Fruit fly (Drosophila melanogaster) whole organism, embryonic: Measurements from ENCODE around the gene CG17199.
A peak's percentile ranks its signal among the peaks of the same experiment; 100 is the strongest.

Source experiments
- Blimp-1 ChIP-seq: fragments of 200-800 bp; sonication (Bioruptor generic); optimal IDR thresholded peaks from 3 replicates; lab custom pipeline; 2018; ENCODE audit warnings: missing biosample characterization, missing genetic modification characterization, mild to moderate bottlenecking, moderate library complexity, missing genetic modification reagents
- CG10543 ChIP-seq: fragments of 200-800 bp; sonication (Bioruptor generic); optimal IDR thresholded peaks from 3 replicates; lab custom pipeline; 2017; ENCODE audit warnings: missing biosample characterization, mild to moderate bottlenecking, missing genetic modification characterization, moderate library complexity
- CG11085 ChIP-seq: fragments of 200-800 bp; sonication (Bioruptor generic); IDR thresholded peaks from 2 replicates; pipeline ENCODE4 v1.3.6; 2022; ENCODE audit warnings: missing biosample characterization, missing genetic modification characterization
- CG11247 ChIP-seq: fragments of 200-800 bp; sonication (Bioruptor generic); IDR thresholded peaks from 2 replicates; pipeline ENCODE4 v1.3.6; 2022; ENCODE audit warnings: missing biosample characterization, missing genetic modification characterization
- CG11456 ChIP-seq: fragments of 200-800 bp; sonication (Bioruptor generic); IDR thresholded peaks from 3 replicates; pipeline ENCODE4 v1.3.6; 2022; ENCODE audit warnings: missing biosample characterization, missing genetic modification characterization
- CG12071 ChIP-seq: fragments of 200-800 bp; sonication (Bioruptor generic); optimal IDR thresholded peaks from 3 replicates; lab custom pipeline; 2018; ENCODE audit warnings: missing biosample characterization, mild to moderate bottlenecking, missing genetic modification characterization
- CG12391 ChIP-seq: fragments of 200-800 bp; sonication (Bioruptor generic); optimal IDR thresholded peaks from 3 replicates; lab custom pipeline; 2018; ENCODE audit warnings: missing biosample characterization, mild to moderate bottlenecking, missing genetic modification characterization, moderate library complexity
- CG13894 ChIP-seq: fragments of 200-800 bp; sonication (Bioruptor generic); optimal IDR thresholded peaks from 3 replicates; lab custom pipeline; 2018; ENCODE audit warnings: missing biosample characterization, mild to moderate bottlenecking, missing genetic modification characterization, moderate library complexity
- CG15696 ChIP-seq: fragments of 200-800 bp; sonication (Bioruptor generic); optimal IDR thresholded peaks from 2 replicates; lab custom pipeline; 2019; ENCODE audit warnings: missing biosample characterization, mild to moderate bottlenecking, missing genetic modification characterization, moderate library complexity
- CG17359 ChIP-seq: fragments of 200-800 bp; sonication (Bioruptor generic); optimal IDR thresholded peaks from 3 replicates; lab custom pipeline; 2018; ENCODE audit warnings: missing biosample characterization, mild to moderate bottlenecking, missing genetic modification characterization, moderate library complexity
- CG17568 ChIP-seq: fragments of 200-800 bp; sonication (Bioruptor generic); optimal IDR thresholded peaks from 2 replicates; lab custom pipeline; 2018; ENCODE audit warnings: missing biosample characterization, mild to moderate bottlenecking, missing genetic modification characterization, moderate library complexity
- CG1832 ChIP-seq: fragments of 200-800 bp; sonication (Bioruptor generic); optimal IDR thresholded peaks from 2 replicates; lab custom pipeline; 2017; ENCODE audit warnings: missing biosample characterization, mild to moderate bottlenecking, missing genetic modification characterization, inconsistent platforms
- CG2202 ChIP-seq: fragments of 200-800 bp; sonication (Bioruptor generic); optimal IDR thresholded peaks from 2 replicates; lab custom pipeline; 2018; ENCODE audit warnings: missing biosample characterization, mild to moderate bottlenecking, missing genetic modification characterization
- CG30020 ChIP-seq: fragments of 200-800 bp; optimal IDR thresholded peaks from 2 replicates; lab custom pipeline; 2019; ENCODE audit warnings: missing biosample characterization, mild to moderate bottlenecking, missing genetic modification characterization, moderate library complexity
- CG3163 ChIP-seq: fragments of 200-800 bp; sonication (Bioruptor generic); optimal IDR thresholded peaks from 3 replicates; lab custom pipeline; 2016; ENCODE audit warnings: missing biosample characterization, missing genetic modification characterization
- CG3995 ChIP-seq: fragments of 200-800 bp; sonication (Bioruptor generic); optimal IDR thresholded peaks from 3 replicates; lab custom pipeline; 2016; ENCODE audit warnings: missing biosample characterization, missing genetic modification characterization
- CG6689 ChIP-seq: fragments of 200-800 bp; sonication (Bioruptor generic); IDR thresholded peaks from 2 replicates; pipeline ENCODE4 v1.3.6; 2022; ENCODE audit warnings: missing biosample characterization, missing genetic modification characterization
- CG8281 ChIP-seq: fragments of 200-800 bp; sonication (Bioruptor generic); optimal IDR thresholded peaks from 2 replicates; lab custom pipeline; 2018; ENCODE audit warnings: missing biosample characterization, mild to moderate bottlenecking, missing genetic modification characterization, moderate library complexity
- CG8765 ChIP-seq: fragments of 200-800 bp; sonication (Bioruptor generic); IDR thresholded peaks from 2 replicates; pipeline ENCODE4 v1.3.6; 2022; ENCODE audit warnings: missing biosample characterization, missing genetic modification characterization
- CG9932 ChIP-seq: fragments of 200-800 bp; sonication (Bioruptor generic); IDR thresholded peaks from 2 replicates; pipeline ENCODE4 v1.3.6; 2022; ENCODE audit warnings: missing biosample characterization, missing genetic modification characterization
- Chrac-16 ChIP-seq: fragments of 200-800 bp; sonication (Bioruptor generic); optimal IDR thresholded peaks from 3 replicates; lab custom pipeline; 2016; ENCODE audit warnings: missing biosample characterization, missing genetic modification characterization
- Dad ChIP-seq: fragments of 200-800 bp; sonication (Bioruptor generic); optimal IDR thresholded peaks from 3 replicates; lab custom pipeline; 2016; ENCODE audit warnings: missing biosample characterization, missing genetic modification characterization
- Dip2 ChIP-seq: fragments of 200-800 bp; sonication (Bioruptor generic); IDR thresholded peaks from 2 replicates; pipeline ENCODE4 v1.3.6; 2022; ENCODE audit warnings: missing biosample characterization, missing genetic modification characterization
- Fer1 ChIP-seq: fragments of 200-800 bp; sonication (Bioruptor generic); optimal IDR thresholded peaks from 2 replicates; lab custom pipeline; 2017; ENCODE audit warnings: missing biosample characterization, mild to moderate bottlenecking, missing genetic modification characterization
- HmgD ChIP-seq: fragments of 200-800 bp; sonication (Bioruptor generic); optimal IDR thresholded peaks from 3 replicates; lab custom pipeline; 2016; ENCODE audit warnings: missing biosample characterization, missing genetic modification characterization
- HmgZ ChIP-seq: fragments of 200-800 bp; sonication (Bioruptor generic); optimal IDR thresholded peaks from 2 replicates; lab custom pipeline; 2018; ENCODE audit warnings: missing biosample characterization, mild to moderate bottlenecking, missing genetic modification characterization
- Neu2 ChIP-seq: fragments of 200-800 bp; sonication (Bioruptor generic); optimal IDR thresholded peaks from 3 replicates; lab custom pipeline; 2016; ENCODE audit warnings: missing biosample characterization, missing genetic modification characterization, borderline replicate concordance
- Oli ChIP-seq: fragments of 200-800 bp; sonication (Bioruptor generic); optimal IDR thresholded peaks from 2 replicates; lab custom pipeline; 2018; ENCODE audit warnings: missing biosample characterization, mild to moderate bottlenecking, missing genetic modification characterization, moderate library complexity
- Opbp ChIP-seq: fragments of 200-800 bp; sonication (Bioruptor generic); IDR thresholded peaks from 3 replicates; pipeline ENCODE4 v1.3.6; 2022; ENCODE audit warnings: missing biosample characterization, missing genetic modification characterization; ENCODE audit not compliant: partially characterized antibody
- Ravus ChIP-seq: fragments of 200-800 bp; sonication (Bioruptor generic); IDR thresholded peaks from 2 replicates; pipeline ENCODE4 v1.3.6; 2022; ENCODE audit warnings: missing biosample characterization, missing genetic modification characterization
- Sry-δ ChIP-seq: fragments of 200-800 bp; sonication (Bioruptor generic); optimal IDR thresholded peaks from 2 replicates; lab custom pipeline; 2016; ENCODE audit warnings: missing biosample characterization, missing genetic modification characterization
- az2 ChIP-seq: fragments of 200-800 bp; sonication (Bioruptor generic); optimal IDR thresholded peaks from 3 replicates; lab custom pipeline; 2016; ENCODE audit warnings: missing biosample characterization, missing genetic modification characterization
- bab2 ChIP-seq: fragments of 200-800 bp; sonication (Bioruptor generic); optimal IDR thresholded peaks from 2 replicates; lab custom pipeline; 2016; ENCODE audit warnings: missing biosample characterization, missing genetic modification characterization
- bigmax ChIP-seq: fragments of 200-800 bp; sonication (Bioruptor generic); optimal IDR thresholded peaks from 2 replicates; lab custom pipeline; 2018; ENCODE audit warnings: missing biosample characterization, mild to moderate bottlenecking, missing genetic modification characterization
- disco-r ChIP-seq: fragments of 200-800 bp; sonication (Bioruptor generic); optimal IDR thresholded peaks from 2 replicates; lab custom pipeline; 2016; ENCODE audit warnings: missing biosample characterization, missing genetic modification characterization
- dm ChIP-seq: fragments of 200-800 bp; sonication (Bioruptor generic); optimal IDR thresholded peaks from 3 replicates; lab custom pipeline; 2016; ENCODE audit warnings: missing biosample characterization, missing genetic modification characterization
- gt ChIP-seq: fragments of 200-800 bp; sonication (Bioruptor generic); IDR thresholded peaks from 2 replicates; pipeline ENCODE4 v1.3.6; 2022; ENCODE audit warnings: missing biosample characterization, missing genetic modification characterization
- hth ChIP-seq: fragments of >200 bp; optimal IDR thresholded peaks from 2 replicates; lab custom pipeline; 2017; ENCODE audit warnings: inconsistent platforms
- inv ChIP-seq: fragments of 200-800 bp; sonication (Bioruptor generic); IDR thresholded peaks from 2 replicates; pipeline ENCODE4 v1.3.6; 2022; ENCODE audit warnings: missing biosample characterization, missing genetic modification characterization; ENCODE audit not compliant: partially characterized antibody
- jigr1 ChIP-seq: fragments of 200-800 bp; sonication (Bioruptor generic); IDR thresholded peaks from 3 replicates; pipeline ENCODE4 v1.3.6; 2022; ENCODE audit warnings: missing biosample characterization, missing genetic modification characterization
- jing ChIP-seq: fragments of 200-800 bp; sonication (Bioruptor generic); optimal IDR thresholded peaks from 2 replicates; lab custom pipeline; 2018; ENCODE audit warnings: missing biosample characterization, mild to moderate bottlenecking, missing genetic modification characterization
- klu ChIP-seq: fragments of 200-800 bp; sonication (Bioruptor generic); IDR thresholded peaks from 2 replicates; pipeline ENCODE4 v1.3.6; 2022; ENCODE audit warnings: missing biosample characterization, missing genetic modification characterization
- lmd ChIP-seq: fragments of 200-800 bp; sonication (Bioruptor generic); IDR thresholded peaks from 2 replicates; pipeline ENCODE4 v1.3.6; 2022; ENCODE audit warnings: missing biosample characterization, missing genetic modification characterization
- psq ChIP-seq: fragments of 200-800 bp; sonication (Bioruptor generic); optimal IDR thresholded peaks from 2 replicates; lab custom pipeline; 2017; ENCODE audit warnings: missing biosample characterization, missing genetic modification characterization
- ssp ChIP-seq: fragments of 200-800 bp; sonication (Bioruptor generic); IDR thresholded peaks from 2 replicates; pipeline ENCODE4 v1.3.6; 2022; ENCODE audit warnings: missing biosample characterization, missing genetic modification characterization
- sug ChIP-seq: fragments of 200-800 bp; optimal IDR thresholded peaks from 2 replicates; lab custom pipeline; 2019; ENCODE audit warnings: missing biosample characterization, mild to moderate bottlenecking, missing genetic modification characterization, moderate library complexity
- tgo ChIP-seq: fragments of 200-800 bp; sonication (Bioruptor generic); IDR thresholded peaks from 3 replicates; pipeline ENCODE4 v1.3.6; 2022; ENCODE audit warnings: missing biosample characterization, missing genetic modification characterization
- unc-4 ChIP-seq: fragments of 200-800 bp; sonication (Bioruptor generic); IDR thresholded peaks from 2 replicates; pipeline ENCODE4 v1.3.6; 2022; ENCODE audit warnings: missing biosample characterization, missing genetic modification characterization; ENCODE audit not compliant: partially characterized antibody
- vfl ChIP-seq: fragments of 200-800 bp; sonication (Bioruptor generic); optimal IDR thresholded peaks from 2 replicates; lab custom pipeline; 2016; ENCODE audit warnings: missing biosample characterization, missing genetic modification characterization
- vvl ChIP-seq: fragments of 200-800 bp; sonication (Bioruptor generic); IDR thresholded peaks from 2 replicates; pipeline ENCODE4 v1.3.6; 2022; ENCODE audit warnings: missing biosample characterization, missing genetic modification characterization
- zen2 ChIP-seq: fragments of 200-800 bp; sonication (Bioruptor generic); IDR thresholded peaks from 3 replicates; pipeline ENCODE4 v1.3.6; 2022; ENCODE audit warnings: missing biosample characterization, missing genetic modification characterization; ENCODE audit not compliant: partially characterized antibody

CG17199 gene

DNA sequence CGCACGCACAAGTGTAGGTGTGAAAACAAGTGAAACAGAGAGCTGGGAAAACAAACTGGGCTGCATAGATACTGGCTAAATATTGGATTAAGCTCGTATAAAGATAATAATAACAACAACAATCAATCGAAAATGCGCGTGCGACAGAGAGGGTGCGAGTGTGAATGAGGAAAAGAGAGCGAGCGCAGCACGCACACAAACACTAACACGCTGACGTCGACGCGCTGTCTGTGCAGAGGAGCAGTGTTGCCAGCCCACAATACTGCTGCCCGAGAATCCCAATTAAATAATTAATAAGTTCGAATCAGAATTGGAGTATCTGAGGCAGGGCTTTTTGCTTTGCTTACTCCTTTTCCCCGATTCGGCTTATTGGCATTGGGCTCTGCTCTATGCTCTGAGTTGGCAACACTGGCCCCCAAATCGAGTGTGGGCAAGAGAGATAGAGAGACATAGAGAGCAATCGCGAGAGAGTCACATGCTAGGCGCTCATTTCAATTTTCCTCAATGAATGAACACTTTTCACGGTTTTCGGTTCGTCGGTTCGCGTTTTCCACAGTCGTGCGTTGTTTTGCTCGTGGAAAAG, 43.5 kb upstream of the CG17199 start (continued):
- no peak for TF ChIP-seq CG30020 (tag; lab: Kevin White, UChicago)
- peak; percentile 42 for TF ChIP-seq psq (GFP tag; lab: Kevin White, UChicago)
- peak; percentile 62; the same call in 2 of the 3 replicates for TF ChIP-seq jigr1 (GFP tag; lab: Robert Waterston, UW)
- peak; percentile 76 for TF ChIP-seq CG12391 (tag; lab: Kevin White, UChicago)
- no peak for TF ChIP-seq inv (GFP tag; lab: Robert Waterston, UW)
- peak; percentile 54 for TF ChIP-seq CG3995 (GFP tag; lab: Kevin White, UChicago)
- no peak for TF ChIP-seq zen2
- peak; percentile 83 for TF ChIP-seq CG12071 (GFP tag; lab: Kevin White, UChicago)
- TF ChIP-seq Ravus (GFP tag; lab: Robert Waterston, UW): peak; percentile 75
- peak; percentile 89 for TF ChIP-seq lmd (GFP tag; lab: Robert Waterston, UW)
- peak; percentile 96 for TF ChIP-seq vvl (GFP tag; lab: Robert Waterston, UW)
- TF ChIP-seq klu: peak; percentile 62
- peak; percentile 73 for TF ChIP-seq HmgZ (tag; lab: Kevin White, UChicago)
- TF ChIP-seq CG13894 (tag; lab: Kevin White, UChicago): peak; percentile 49
- no peak for TF ChIP-seq sug (tag; lab: Kevin White, UChicago)
- TF ChIP-seq Chrac-16 (GFP tag; lab: Kevin White, UChicago): peak; percentile 83
- TF ChIP-seq bab2 (GFP tag; lab: Kevin White, UChicago): peak; percentile 82
- peak; percentile 40 for TF ChIP-seq Sry-δ (GFP tag; lab: Kevin White, UChicago)
- peak; percentile 66 for TF ChIP-seq dm
- peak; percentile 28 for TF ChIP-seq CG17568 (GFP tag; lab: Kevin White, UChicago)
- TF ChIP-seq CG6689 (GFP tag; lab: Robert Waterston, UW): peak; percentile 90
- no peak for TF ChIP-seq bigmax (GFP tag; lab: Kevin White, UChicago)
- TF ChIP-seq Neu2: peak; percentile 12
- TF ChIP-seq tgo (GFP tag; lab: Robert Waterston, UW): peak; percentile 88
- peak; percentile 78 for TF ChIP-seq Fer1 (GFP tag; lab: Kevin White, UChicago)
- TF ChIP-seq gt (GFP tag; lab: Robert Waterston, UW): peak; percentile 35; the same call in 1 of the 2 replicates
- peak; percentile 69 for TF ChIP-seq ssp (GFP tag; lab: Robert Waterston, UW)
- TF ChIP-seq disco-r (GFP tag; lab: Kevin White, UChicago): peak; percentile 73
- peak; percentile 67 for TF ChIP-seq Oli
- peak; percentile 35 for TF ChIP-seq HmgD (GFP tag; lab: Kevin White, UChicago)
- peak; percentile 34 for TF ChIP-seq jing
- no peak for TF ChIP-seq hth (lab: Kevin White, UChicago)
- TF ChIP-seq CG8765 (GFP tag; lab: Robert Waterston, UW): peak; percentile 87
- no peak for TF ChIP-seq CG10543 (GFP tag; lab: Kevin White, UChicago)
- TF ChIP-seq CG9932 (GFP tag; lab: Robert Waterston, UW): peak; percentile 89
- peak; percentile 83 for TF ChIP-seq vfl
- peak; percentile 82 for TF ChIP-seq CG11085 (GFP tag; lab: Robert Waterston, UW)
- peak; percentile 29 for TF ChIP-seq CG2202 (tag; lab: Kevin White, UChicago)
- TF ChIP-seq CG3163: peak; percentile 41
- TF ChIP-seq unc-4 (GFP tag; lab: Robert Waterston, UW): no peak
- peak; percentile 93 for TF ChIP-seq CG11456
- peak; percentile 81 for TF ChIP-seq CG1832 (GFP tag; lab: Kevin White, UChicago)
- TF ChIP-seq CG11247: peak; percentile 89
- TF ChIP-seq CG15696: peak; percentile 36
- peak; percentile 71 for TF ChIP-seq Dad
- peak; percentile 49 for TF ChIP-seq CG8281 (tag; lab: Kevin White, UChicago)
- peak; percentile 79 for TF ChIP-seq Blimp-1 (GFP tag; lab: Kevin White, UChicago)
- peak; percentile 80 for TF ChIP-seq az2 (GFP tag; lab: Kevin White, UChicago)
- no peak for TF ChIP-seq Dip2 (GFP tag; lab: Robert Waterston, UW)
- TF ChIP-seq CG17359 (tag; lab: Kevin White, UChicago): peak; percentile 89
- TF ChIP-seq Opbp (GFP tag; lab: Robert Waterston, UW): no peak
